Fruit fly (Drosophila melanogaster) Kc167 (cell line): ENCODE results near the gene CG3386.

ENCODE experiments used
- Myc ChIP-seq: fragments of >200 bp; optimal IDR thresholded peaks from 2 replicates; lab custom pipeline; 2017; ENCODE audit warnings: missing external identifiers
- Sin3A ChIP-seq: fragments of >200 bp; optimal IDR thresholded peaks from 2 replicates; lab custom pipeline; 2018; ENCODE audit warnings: missing external identifiers
- h ChIP-seq: fragments of >200 bp; optimal IDR thresholded peaks from 3 replicates; lab custom pipeline; 2018; ENCODE audit warnings: missing external identifiers
- insv ChIP-seq: fragments of >200 bp; optimal IDR thresholded peaks from 3 replicates; lab custom pipeline; 2018; ENCODE audit warnings: missing external identifiers
- psq ChIP-seq: fragments of >200 bp; optimal IDR thresholded peaks from 2 replicates; lab custom pipeline; 2017; ENCODE audit warnings: missing external identifiers
- ttk ChIP-seq: sonication (Bioruptor generic); optimal IDR thresholded peaks from 2 replicates; lab custom pipeline; 2017; ENCODE audit warnings: missing external identifiers

Gene CG3386

DNA sequence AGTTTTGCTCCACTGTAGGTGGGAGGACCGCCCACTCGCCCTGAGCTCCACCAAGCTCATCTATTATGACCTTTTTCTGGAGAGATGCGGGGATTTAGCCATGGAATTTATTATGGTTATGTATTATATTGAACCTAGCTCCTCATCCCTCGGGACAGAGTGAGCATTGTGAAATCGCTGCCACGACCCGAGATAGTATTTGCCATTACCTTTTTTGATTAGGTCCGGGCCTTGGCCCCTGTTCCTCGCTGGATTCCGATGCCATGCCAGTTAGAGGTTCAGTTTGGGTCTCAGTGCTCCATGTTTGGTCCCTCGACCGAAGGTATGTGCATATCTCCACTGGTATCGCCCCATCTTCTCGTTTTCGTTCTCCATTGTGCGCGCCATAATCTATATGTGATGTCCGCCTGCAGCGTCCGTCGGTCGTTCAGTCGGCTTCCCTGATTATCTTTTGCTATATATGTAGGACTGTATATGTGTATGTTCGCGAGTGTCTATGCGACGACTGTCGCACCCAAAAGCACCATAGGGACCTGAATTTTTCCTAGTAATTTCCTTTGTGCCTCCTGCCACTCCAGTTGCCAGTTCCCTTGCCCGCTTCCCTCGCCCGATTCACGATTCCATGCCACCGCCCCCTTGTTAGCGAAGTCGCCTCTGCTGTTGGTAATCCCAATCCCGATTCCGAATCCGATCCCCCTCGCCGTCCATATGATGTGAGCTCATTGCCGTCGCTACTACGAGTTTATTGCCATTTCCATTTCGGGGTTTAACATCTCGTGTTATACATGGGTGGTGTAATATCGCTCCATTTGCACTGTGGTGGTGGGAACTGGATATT, 19.7 kb upstream of the CG3386 start:
- TF ChIP-seq insv (no peak), Sin3A (no peak), ttk (lab: Kevin White, UChicago) (no peak), Myc (lab: Kevin White, UChicago) (no peak)

DNA sequence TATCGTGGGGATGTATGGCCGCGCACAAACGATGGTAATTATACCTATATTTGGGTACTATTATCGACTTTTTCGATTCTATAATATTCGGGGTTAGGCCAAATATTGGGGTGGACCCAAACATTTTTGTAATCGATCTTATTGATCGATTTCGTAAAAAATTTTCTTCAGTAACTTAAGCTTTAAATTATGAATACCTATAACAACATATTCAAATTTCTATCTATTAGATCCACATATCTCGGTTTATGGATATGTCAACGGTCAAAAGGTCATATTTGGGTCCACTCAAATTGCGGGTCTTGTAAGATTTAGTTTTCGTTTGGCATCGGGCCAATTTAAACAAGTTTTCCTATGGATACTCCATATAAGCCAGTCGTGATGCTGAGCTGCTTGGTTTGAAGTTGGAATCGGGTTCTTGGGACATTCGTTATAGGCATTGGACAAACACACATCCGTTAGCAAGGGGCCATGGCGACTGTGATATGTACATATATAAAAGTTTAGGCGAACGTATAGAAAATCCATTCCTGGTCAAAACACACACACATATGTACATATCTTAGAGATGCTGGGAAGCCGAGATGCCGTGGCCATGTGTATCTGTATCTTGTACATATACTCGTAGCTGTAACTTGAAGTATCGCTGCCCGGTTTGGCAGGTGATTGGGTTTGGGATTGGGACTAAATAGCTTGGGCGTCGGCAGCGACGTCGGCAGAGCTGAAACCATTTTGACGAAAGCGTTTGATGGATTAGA, 18.1 kb upstream of the CG3386 start:
- TF ChIP-seq insv (no peak), Myc (lab: Kevin White, UChicago) (no peak), h (lab: Kevin White, UChicago) (no peak), psq (lab: Kevin White, UChicago) (no peak), ttk (lab: Kevin White, UChicago) (no peak), Sin3A (no peak)

DNA sequence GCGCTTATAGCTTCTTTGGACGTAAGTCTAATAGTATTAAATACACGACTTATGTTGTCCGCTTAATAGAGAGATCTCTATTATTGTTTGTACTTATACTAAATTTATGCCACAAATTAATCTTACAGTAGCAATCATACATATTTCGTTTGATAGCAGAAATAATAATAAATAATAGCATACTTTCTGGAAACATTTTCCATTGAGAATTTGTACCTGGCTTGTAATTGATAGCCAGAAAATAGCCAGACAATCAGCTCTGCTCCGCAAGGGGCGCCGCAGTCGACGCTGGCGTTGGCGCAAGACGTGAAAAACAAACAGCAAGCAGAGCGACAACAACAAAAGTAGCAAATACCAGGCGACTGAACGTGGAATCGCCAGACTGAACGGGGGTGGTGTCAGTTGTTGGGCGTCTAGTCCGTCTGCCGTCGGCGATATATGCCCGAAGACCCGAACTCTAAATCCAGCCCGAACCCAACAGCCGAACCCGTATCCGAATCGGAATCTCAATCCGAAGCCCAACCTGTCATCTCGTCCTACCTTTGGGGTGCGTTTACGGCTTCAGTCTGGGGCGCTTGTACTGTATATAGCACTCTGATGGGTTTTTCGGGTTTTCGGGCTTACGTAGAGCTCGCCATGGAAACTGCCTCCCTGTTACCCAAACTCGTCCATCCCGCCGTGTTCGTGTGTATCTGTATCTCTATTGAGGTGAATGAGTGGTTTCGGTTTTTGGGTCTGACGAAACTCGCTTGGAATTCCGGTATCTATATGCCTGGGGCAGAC, 17.3 kb upstream of the CG3386 start:
- no peak for TF ChIP-seq Myc (lab: Kevin White, UChicago)
- TF ChIP-seq psq (lab: Kevin White, UChicago), result no peak
- TF ChIP-seq ttk (lab: Kevin White, UChicago), result no peak
- no peak for TF ChIP-seq h (lab: Kevin White, UChicago)
- no peak for TF ChIP-seq Sin3A
- no peak for TF ChIP-seq insv

DNA sequence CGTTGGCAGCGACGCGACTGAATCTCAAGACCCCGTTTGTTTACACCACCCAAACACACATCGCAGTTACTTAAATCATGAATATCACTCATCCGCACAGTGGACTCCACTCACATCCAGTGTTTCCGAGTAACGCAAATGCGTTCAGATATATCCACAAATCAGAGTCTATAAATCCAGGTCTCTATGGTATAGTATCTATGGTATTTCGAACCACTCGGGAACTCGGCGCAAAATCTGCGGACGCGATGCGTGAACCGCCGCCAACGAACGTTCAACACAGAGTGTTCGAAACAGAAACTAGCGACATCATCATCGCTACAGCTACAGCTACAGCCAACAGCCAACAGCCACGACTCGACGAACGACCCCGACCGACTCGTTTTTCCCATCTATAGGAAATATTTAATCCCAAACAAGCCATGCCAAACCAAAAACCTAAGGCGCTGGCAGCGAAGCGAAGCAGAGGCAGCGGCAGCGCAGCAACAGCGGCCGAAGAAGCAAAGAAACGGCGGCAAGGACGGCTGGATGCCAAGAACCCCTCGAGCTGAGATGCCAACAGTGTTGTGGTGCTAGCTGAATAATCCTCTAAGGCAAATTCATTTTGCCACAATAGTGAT, 16.6 kb upstream of the CG3386 start, which contains the start of gene CG13894:
TSS of gene CG13894 (minus strand) at position 397 of the 620 bp plus-strand sequence.
- TF ChIP-seq Sin3A (no peak), psq (lab: Kevin White, UChicago) (no peak), insv (no peak), ttk (lab: Kevin White, UChicago) (no peak), Myc (lab: Kevin White, UChicago) (no peak), h (lab: Kevin White, UChicago) (no peak)

DNA sequence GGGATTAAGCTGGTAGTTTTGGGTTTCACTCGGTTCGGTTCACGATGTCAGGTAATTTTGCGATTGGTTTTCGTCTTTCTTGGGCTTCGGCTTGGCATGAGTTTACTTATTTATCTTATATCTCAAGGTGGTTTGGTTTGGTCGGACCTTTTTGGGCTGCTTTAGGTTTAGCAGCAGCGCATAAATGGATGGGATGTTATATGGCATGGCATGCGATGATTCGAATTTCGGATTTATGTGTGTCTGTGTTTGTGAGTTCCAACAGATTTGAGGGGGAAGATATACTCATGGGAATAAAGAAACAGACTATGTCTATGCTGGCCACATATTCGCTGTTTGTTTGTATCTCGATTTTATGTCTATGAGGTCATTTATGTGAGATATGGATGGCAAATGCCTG, 15.5 kb upstream of the CG3386 start:
- TF ChIP-seq Myc (lab: Kevin White, UChicago), result no peak
- TF ChIP-seq ttk (lab: Kevin White, UChicago), result no peak
- TF ChIP-seq Sin3A, result no peak
- no peak for TF ChIP-seq psq (lab: Kevin White, UChicago)
- TF ChIP-seq h (lab: Kevin White, UChicago), result no peak
- TF ChIP-seq insv, result no peak

DNA sequence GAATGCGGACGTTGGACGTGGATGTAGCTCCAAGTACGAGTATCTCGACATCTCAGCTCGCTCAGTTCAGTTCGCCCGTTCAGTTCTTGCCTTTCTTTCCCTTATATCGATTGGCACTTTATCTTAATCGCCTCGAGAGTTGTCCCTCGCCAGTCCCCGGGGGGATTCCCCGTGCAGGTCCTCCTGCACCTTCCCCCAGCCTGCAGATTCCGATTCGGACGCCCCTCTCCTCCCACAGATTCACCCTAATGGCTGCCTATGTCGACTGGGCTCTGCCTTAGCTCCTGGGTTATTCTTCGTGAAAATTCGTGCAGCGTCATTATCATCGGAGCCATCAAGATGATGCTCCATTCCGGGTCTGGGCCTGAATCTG, 14.8 kb upstream of the CG3386 start:
- TF ChIP-seq Myc (lab: Kevin White, UChicago) (no peak), ttk (lab: Kevin White, UChicago) (no peak), insv (no peak), Sin3A (no peak), psq (lab: Kevin White, UChicago) (no peak), h (lab: Kevin White, UChicago) (no peak)

DNA sequence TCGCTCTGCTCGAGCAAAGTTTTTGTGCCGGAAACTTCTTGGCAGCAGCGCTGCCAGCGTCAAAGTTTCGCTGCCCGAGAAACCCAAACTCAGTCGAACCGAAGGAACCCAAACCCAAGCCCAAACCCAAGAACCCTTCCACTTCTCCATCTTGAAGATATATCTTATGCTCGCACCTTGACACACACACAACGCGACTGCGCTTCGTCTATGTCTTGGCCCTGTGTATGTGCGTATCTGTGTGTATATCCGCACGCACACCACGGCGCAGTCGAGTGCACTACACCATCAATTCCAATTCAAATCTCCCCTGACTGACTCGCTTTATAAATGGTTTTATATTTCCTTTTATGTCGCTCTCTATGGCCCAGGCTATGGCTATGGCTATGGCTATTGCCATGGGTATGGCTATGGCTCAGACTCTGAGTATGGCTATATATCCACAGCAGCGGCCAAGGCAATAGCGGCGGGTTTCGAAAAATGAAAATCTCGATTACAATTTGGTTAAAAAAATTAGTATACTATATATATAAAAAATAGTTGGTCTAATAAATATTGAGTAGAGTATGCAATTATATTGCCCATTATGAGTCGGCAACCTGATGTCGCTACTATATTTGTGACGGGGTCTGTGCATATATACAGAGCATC, 14.3 kb upstream of the CG3386 start:
- TF ChIP-seq Myc (lab: Kevin White, UChicago), result no peak
- TF ChIP-seq ttk (lab: Kevin White, UChicago), result no peak
- TF ChIP-seq h (lab: Kevin White, UChicago), result no peak
- no peak for TF ChIP-seq Sin3A
- TF ChIP-seq insv, result no peak
- no peak for TF ChIP-seq psq (lab: Kevin White, UChicago)

DNA sequence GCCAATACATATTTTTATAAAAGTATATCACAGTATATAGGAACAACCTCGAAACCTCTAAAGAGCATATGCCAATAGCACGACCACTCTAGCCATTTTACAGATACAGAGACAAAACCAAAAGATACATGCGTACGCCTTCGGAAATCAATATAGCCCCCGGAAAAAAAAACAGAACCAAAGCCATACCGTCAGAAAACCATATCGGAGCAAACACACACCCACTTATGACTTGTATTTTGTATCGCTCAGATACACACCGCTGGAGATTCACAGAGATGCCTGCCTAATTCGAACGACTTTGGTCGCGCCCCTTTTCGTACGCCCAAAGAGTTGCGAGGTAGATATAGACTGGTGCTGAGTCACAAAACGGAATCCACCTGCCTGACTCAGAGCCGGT, 13.2 kb upstream of the CG3386 start:
- no peak for TF ChIP-seq Myc (lab: Kevin White, UChicago)
- TF ChIP-seq psq (lab: Kevin White, UChicago), result no peak
- no peak for TF ChIP-seq insv
- TF ChIP-seq Sin3A, result no peak
- no peak for TF ChIP-seq h (lab: Kevin White, UChicago)
- no peak for TF ChIP-seq ttk (lab: Kevin White, UChicago)

DNA sequence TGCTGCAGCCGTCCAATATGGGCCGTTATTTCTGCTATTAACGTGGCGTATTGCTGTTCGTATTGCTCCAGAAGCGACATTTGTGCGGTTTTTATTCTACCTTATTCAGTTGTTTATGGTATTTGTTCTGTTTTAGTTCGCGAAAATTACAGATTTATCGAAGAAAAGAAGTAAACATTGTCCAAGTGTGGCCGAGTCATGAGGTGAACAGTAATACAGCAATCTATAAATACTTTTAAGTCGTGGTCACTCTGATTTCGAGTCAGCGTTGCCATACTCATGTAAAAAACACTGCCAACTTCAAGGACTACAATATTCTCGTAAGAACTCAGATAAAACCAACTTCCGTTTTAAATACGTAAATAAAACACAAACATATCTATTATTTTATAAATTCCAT, 10.4 kb upstream of the CG3386 start, which contains the start of gene Vti1a:
TSS of gene Vti1a (minus strand) at position 221 of the 400 bp plus-strand sequence.
- TF ChIP-seq psq (lab: Kevin White, UChicago) (no peak), Sin3A (no peak), ttk (lab: Kevin White, UChicago) (no peak), Myc (lab: Kevin White, UChicago) (no peak), insv (no peak), h (lab: Kevin White, UChicago) (no peak)

DNA sequence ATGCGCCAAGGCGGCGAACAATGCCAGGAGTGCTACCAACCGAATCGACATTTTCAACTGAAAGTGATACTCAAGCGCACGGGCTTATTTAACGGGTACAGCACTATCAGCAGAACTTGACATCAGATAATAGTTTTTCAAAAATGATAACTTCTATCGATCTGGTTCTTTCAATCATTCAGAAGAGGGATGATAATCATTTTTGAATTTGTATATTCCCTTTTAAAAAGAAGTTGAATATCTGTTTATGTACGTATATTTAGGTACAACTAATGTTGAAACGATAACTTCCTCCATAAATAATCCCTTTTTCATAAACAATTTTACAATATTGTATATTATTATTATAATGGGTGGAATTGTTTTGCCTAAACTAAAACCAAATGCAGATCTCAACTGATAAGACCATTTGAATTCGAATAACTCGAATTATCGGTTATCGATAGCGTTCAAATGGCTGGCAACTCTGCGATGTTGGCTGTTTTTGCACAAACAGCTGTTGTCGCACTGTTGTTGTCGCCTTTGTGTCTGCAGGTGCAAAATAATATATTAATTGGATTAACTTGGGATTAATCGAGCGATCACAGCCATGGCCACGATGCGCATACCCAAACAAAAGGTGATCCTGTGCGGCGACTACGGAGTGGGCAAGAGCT, 7.9 kb upstream of the CG3386 start, which contains the start of the genes CG32483 and RabX6:
TSS of gene CG32483 (minus strand) at position 51 of the 656 bp plus-strand sequence.
TSS of gene RabX6 (plus strand) at position 487 of the 656 bp plus-strand sequence.
- TF ChIP-seq Myc (lab: Kevin White, UChicago) (no peak), insv (no peak), Sin3A (no peak), h (lab: Kevin White, UChicago) (no peak), ttk (lab: Kevin White, UChicago) (no peak), psq (lab: Kevin White, UChicago) (no peak)
